Fruit fly (Drosophila melanogaster) whole organism, embryonic: Measurements from ENCODE around the gene lectin-29Ca.

Experiments
- ATbp ChIP-seq: fragments of 200-800 bp; sonication (Bioruptor generic); optimal IDR thresholded peaks from 2 replicates; lab custom pipeline; 2017; ENCODE audit warnings: missing biosample characterization, mild to moderate bottlenecking, missing genetic modification characterization, missing genetic modification reagents
- B-H1 ChIP-seq: fragments of 200-800 bp; sonication (Bioruptor generic); IDR thresholded peaks from 3 replicates; pipeline ENCODE4 v1.3.6; 2022; ENCODE audit warnings: missing biosample characterization, missing genetic modification characterization
- BtbVII ChIP-seq: fragments of 200-800 bp; sonication (Bioruptor generic); optimal IDR thresholded peaks from 3 replicates; lab custom pipeline; 2017; ENCODE audit warnings: missing biosample characterization, mild to moderate bottlenecking, missing genetic modification characterization
- Bteb2 ChIP-seq: fragments of 200-800 bp; sonication (Bioruptor generic); optimal IDR thresholded peaks from 2 replicates; lab custom pipeline; 2016; ENCODE audit warnings: missing biosample characterization, missing genetic modification characterization
- C15 ChIP-seq: fragments of 200-800 bp; sonication (Bioruptor generic); IDR thresholded peaks from 3 replicates; pipeline ENCODE4 v1.3.6; 2022; ENCODE audit warnings: missing biosample characterization, missing genetic modification characterization
- CG1024 ChIP-seq: fragments of 200-800 bp; sonication (Bioruptor generic); IDR thresholded peaks from 2 replicates; pipeline ENCODE4 v1.3.6; 2022; ENCODE audit warnings: missing biosample characterization, missing genetic modification characterization
- CG10321 ChIP-seq: fragments of 200-800 bp; sonication (Bioruptor generic); IDR thresholded peaks from 2 replicates; pipeline ENCODE4 v1.3.6; 2022; ENCODE audit warnings: missing biosample characterization, missing genetic modification characterization
- CG10543 ChIP-seq: fragments of 200-800 bp; sonication (Bioruptor generic); optimal IDR thresholded peaks from 3 replicates; lab custom pipeline; 2017; ENCODE audit warnings: missing biosample characterization, mild to moderate bottlenecking, missing genetic modification characterization, moderate library complexity
- CG11504 ChIP-seq: fragments of 200-800 bp; sonication (Bioruptor generic); optimal IDR thresholded peaks from 3 replicates; lab custom pipeline; 2019; ENCODE audit warnings: missing biosample characterization, mild to moderate bottlenecking, missing genetic modification characterization, moderate library complexity
- CG11695 ChIP-seq: fragments of 200-800 bp; sonication (Bioruptor generic); IDR thresholded peaks from 3 replicates; pipeline ENCODE4 v1.3.6; 2022; ENCODE audit warnings: missing biosample characterization, missing genetic modification characterization
- CG1233 ChIP-seq: fragments of 200-800 bp; sonication (Bioruptor generic); optimal IDR thresholded peaks from 4 replicates; lab custom pipeline; 2018; ENCODE audit warnings: missing biosample characterization, mild to moderate bottlenecking, missing genetic modification characterization
- CG14050 ChIP-seq: fragments of 200-800 bp; sonication (Bioruptor generic); IDR thresholded peaks from 3 replicates; pipeline ENCODE4 v1.3.6; 2022; ENCODE audit warnings: missing biosample characterization, missing genetic modification characterization
- CG14965 ChIP-seq: fragments of 200-800 bp; sonication (Bioruptor generic); optimal IDR thresholded peaks from 2 replicates; lab custom pipeline; 2016; ENCODE audit warnings: missing biosample characterization, missing genetic modification characterization, borderline replicate concordance
- CG1602 ChIP-seq: fragments of 200-800 bp; sonication (Bioruptor generic); optimal IDR thresholded peaks from 3 replicates; lab custom pipeline; 2016; ENCODE audit warnings: missing biosample characterization, missing genetic modification characterization
- CG17802 ChIP-seq: fragments of 200-800 bp; sonication (Bioruptor generic); optimal IDR thresholded peaks from 2 replicates; lab custom pipeline; 2018; ENCODE audit warnings: missing biosample characterization, mild to moderate bottlenecking, missing genetic modification characterization, moderate library complexity
- CG17912 ChIP-seq: fragments of 200-800 bp; sonication (Bioruptor generic); optimal IDR thresholded peaks from 2 replicates; lab custom pipeline; 2018; ENCODE audit warnings: missing biosample characterization, mild to moderate bottlenecking, missing genetic modification characterization
- CG3847 ChIP-seq: fragments of 200-800 bp; sonication (Bioruptor generic); IDR thresholded peaks from 2 replicates; pipeline ENCODE4 v1.3.6; 2022; ENCODE audit warnings: missing biosample characterization, missing genetic modification characterization
- CG6854 ChIP-seq: fragments of 200-800 bp; sonication (Bioruptor generic); optimal IDR thresholded peaks from 3 replicates; lab custom pipeline; 2017; ENCODE audit warnings: missing biosample characterization, mild to moderate bottlenecking, missing genetic modification characterization
- CkIIα-i1 ChIP-seq: fragments of 200-800 bp; sonication (Bioruptor generic); IDR thresholded peaks from 2 replicates; pipeline ENCODE4 v1.3.6; 2022; ENCODE audit warnings: missing biosample characterization, missing genetic modification characterization
- Dad ChIP-seq: fragments of 200-800 bp; sonication (Bioruptor generic); optimal IDR thresholded peaks from 3 replicates; lab custom pipeline; 2016; ENCODE audit warnings: missing biosample characterization, missing genetic modification characterization
- Doc3 ChIP-seq: fragments of 200-800 bp; sonication (Bioruptor generic); IDR thresholded peaks from 3 replicates; pipeline ENCODE4 v1.3.6; 2022; ENCODE audit warnings: missing biosample characterization, missing genetic modification characterization; ENCODE audit not compliant: partially characterized antibody
- Fer2 ChIP-seq: fragments of 200-800 bp; sonication (Bioruptor generic); optimal IDR thresholded peaks from 2 replicates; lab custom pipeline; 2018; ENCODE audit warnings: missing biosample characterization, mild to moderate bottlenecking, missing genetic modification characterization, moderate library complexity
- Kr ChIP-seq: fragments of 200-800 bp; sonication (Bioruptor generic); optimal IDR thresholded peaks from 2 replicates; lab custom pipeline; 2017; ENCODE audit warnings: missing biosample characterization, mild to moderate bottlenecking, missing genetic modification characterization
- Mad ChIP-seq: fragments of 200-800 bp; sonication (Bioruptor generic); optimal IDR thresholded peaks from 2 replicates; lab custom pipeline; 2016; ENCODE audit warnings: missing biosample characterization, missing genetic modification characterization
- Meics ChIP-seq: fragments of 200-800 bp; sonication (Bioruptor generic); optimal IDR thresholded peaks from 2 replicates; lab custom pipeline; 2017; ENCODE audit warnings: missing biosample characterization, mild to moderate bottlenecking, missing genetic modification characterization
- Optix ChIP-seq: fragments of 200-800 bp; sonication (Bioruptor generic); IDR thresholded peaks from 3 replicates; pipeline ENCODE4 v1.3.6; 2022; ENCODE audit warnings: missing biosample characterization, missing genetic modification characterization
- Poxn ChIP-seq: fragments of 200-800 bp; sonication (Bioruptor generic); IDR thresholded peaks from 2 replicates; pipeline ENCODE4 v1.3.6; 2022; ENCODE audit warnings: missing biosample characterization, missing genetic modification characterization
- Rfx ChIP-seq: fragments of 200-800 bp; sonication (Bioruptor generic); IDR thresholded peaks from 2 replicates; pipeline ENCODE4 v1.3.6; 2022; ENCODE audit warnings: missing biosample characterization, missing genetic modification characterization
- Side ChIP-seq: fragments of 200-800 bp; sonication (Bioruptor generic); optimal IDR thresholded peaks from 2 replicates; lab custom pipeline; 2016; ENCODE audit warnings: missing biosample characterization, missing genetic modification characterization
- Vsx1 ChIP-seq: fragments of 200-800 bp; sonication (Bioruptor generic); optimal IDR thresholded peaks from 2 replicates; lab custom pipeline; 2017; ENCODE audit warnings: missing biosample characterization, mild to moderate bottlenecking, missing genetic modification characterization, missing genetic modification reagents
- aop ChIP-seq: fragments of 200-800 bp; sonication (Bioruptor generic); IDR thresholded peaks from 2 replicates; pipeline ENCODE4 v1.3.6; 2022; ENCODE audit warnings: missing biosample characterization, missing genetic modification characterization
- ap ChIP-seq: fragments of 200-800 bp; sonication (Bioruptor generic); IDR thresholded peaks from 2 replicates; pipeline ENCODE4 v1.3.6; 2022; ENCODE audit warnings: missing biosample characterization, missing genetic modification characterization
- ato ChIP-seq: fragments of 200-800 bp; sonication (Bioruptor generic); IDR thresholded peaks from 2 replicates; pipeline ENCODE4 v1.3.6; 2022; ENCODE audit warnings: missing biosample characterization, missing genetic modification characterization; ENCODE audit not compliant: partially characterized antibody
- cad ChIP-seq: fragments of >200 bp; optimal IDR thresholded peaks from 2 replicates; lab custom pipeline; 2017; ENCODE audit warnings: missing biosample characterization, missing genetic modification characterization
- crc ChIP-seq: fragments of 200-800 bp; sonication (Bioruptor generic); optimal IDR thresholded peaks from 2 replicates; lab custom pipeline; 2016; ENCODE audit warnings: missing biosample characterization, missing genetic modification characterization
- cwo ChIP-seq: fragments of 200-800 bp; sonication (Bioruptor generic); optimal IDR thresholded peaks from 3 replicates; lab custom pipeline; 2017; ENCODE audit warnings: missing biosample characterization, missing genetic modification characterization, mild to moderate bottlenecking, moderate library complexity, missing genetic modification reagents
- dm ChIP-seq: fragments of 200-800 bp; sonication (Bioruptor generic); optimal IDR thresholded peaks from 3 replicates; lab custom pipeline; 2016; ENCODE audit warnings: missing biosample characterization, missing genetic modification characterization
- dmrt99B ChIP-seq: fragments of 200-800 bp; sonication (Bioruptor generic); optimal IDR thresholded peaks from 2 replicates; lab custom pipeline; 2018; ENCODE audit warnings: missing biosample characterization, mild to moderate bottlenecking, missing genetic modification characterization, moderate library complexity
- fd102C ChIP-seq: fragments of 200-800 bp; sonication (Bioruptor generic); optimal IDR thresholded peaks from 2 replicates; lab custom pipeline; 2018; ENCODE audit warnings: missing biosample characterization, mild to moderate bottlenecking, missing genetic modification characterization, moderate library complexity
- fd96Cb ChIP-seq: fragments of 200-800 bp; sonication (Bioruptor generic); optimal IDR thresholded peaks from 2 replicates; lab custom pipeline; 2018; ENCODE audit warnings: missing biosample characterization, mild to moderate bottlenecking, missing genetic modification characterization, moderate library complexity
- inv ChIP-seq: fragments of 200-800 bp; sonication (Bioruptor generic); IDR thresholded peaks from 2 replicates; pipeline ENCODE4 v1.3.6; 2022; ENCODE audit warnings: missing biosample characterization, missing genetic modification characterization; ENCODE audit not compliant: partially characterized antibody
- lilli ChIP-seq: fragments of 200-800 bp; sonication (Bioruptor generic); optimal IDR thresholded peaks from 3 replicates; lab custom pipeline; 2016; ENCODE audit warnings: missing biosample characterization, missing genetic modification characterization
- pho ChIP-seq: fragments of 200-800 bp; sonication (Bioruptor generic); optimal IDR thresholded peaks from 2 replicates; lab custom pipeline; 2016; ENCODE audit warnings: missing biosample characterization, missing genetic modification characterization
- row ChIP-seq: fragments of 200-800 bp; sonication (Bioruptor generic); IDR thresholded peaks from 3 replicates; pipeline ENCODE4 v1.3.6; 2022; ENCODE audit warnings: missing biosample characterization, missing genetic modification characterization
- slbo ChIP-seq: fragments of 200-800 bp; sonication (Bioruptor generic); IDR thresholded peaks from 2 replicates; pipeline ENCODE4 v1.3.6; 2022; ENCODE audit warnings: missing biosample characterization, missing genetic modification characterization
- sna ChIP-seq: fragments of 200-800 bp; sonication (Bioruptor generic); IDR thresholded peaks from 2 replicates; pipeline ENCODE4 v1.3.6; 2022; ENCODE audit warnings: missing biosample characterization, missing genetic modification characterization; ENCODE audit not compliant: partially characterized antibody
- sqz ChIP-seq: fragments of 200-800 bp; sonication (Bioruptor generic); optimal IDR thresholded peaks from 3 replicates; lab custom pipeline; 2018; ENCODE audit warnings: missing biosample characterization, mild to moderate bottlenecking, missing genetic modification characterization
- stwl ChIP-seq: fragments of 200-800 bp; sonication (Bioruptor generic); optimal IDR thresholded peaks from 3 replicates; lab custom pipeline; 2018; ENCODE audit warnings: missing biosample characterization, mild to moderate bottlenecking, missing genetic modification characterization, moderate library complexity
- toy ChIP-seq: fragments of 200-800 bp; sonication (Bioruptor generic); IDR thresholded peaks from 2 replicates; pipeline ENCODE4 v1.3.6; 2022; ENCODE audit warnings: missing biosample characterization, missing genetic modification characterization
- ttk ChIP-seq: fragments of 200-800 bp; sonication (Bioruptor generic); IDR thresholded peaks from 2 replicates; pipeline ENCODE4 v2.1.2; 2022; ENCODE audit warnings: missing biosample characterization, missing genetic modification characterization
- tx ChIP-seq: fragments of 200-800 bp; sonication (Bioruptor generic); optimal IDR thresholded peaks from 2 replicates; lab custom pipeline; 2016; ENCODE audit warnings: missing biosample characterization, missing genetic modification characterization

lectin-29Ca gene

DNA sequence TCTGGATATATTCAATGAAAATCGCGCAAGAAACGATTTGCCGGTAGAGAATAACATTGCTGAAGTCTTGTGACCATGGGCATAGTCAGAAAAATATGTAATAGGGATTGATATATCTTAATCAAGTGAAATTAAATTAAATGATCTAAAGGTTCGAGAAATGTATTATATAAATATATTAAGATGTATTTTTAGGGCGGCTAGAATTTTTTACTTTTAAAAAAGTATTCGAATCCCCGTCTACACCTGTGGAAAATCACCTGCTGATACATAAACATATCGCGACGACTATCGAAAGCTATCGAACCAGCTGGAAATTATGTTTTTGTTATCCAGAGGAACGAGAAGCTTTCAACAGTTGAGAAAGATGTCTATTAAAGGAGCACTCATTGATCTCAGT, 17.4 kb downstream of the lectin-29Ca start, which contains the start of the genes CG13390 and CG17294 (continued):
- peak; percentile 100 for TF ChIP-seq CG6854
- peak; percentile 97 for TF ChIP-seq aop (GFP tag; lab: Robert Waterston, UW)
- peak; percentile 89 for TF ChIP-seq tx (GFP tag; lab: Kevin White, UChicago)
- peak; percentile 99 for TF ChIP-seq cwo (GFP tag; lab: Kevin White, UChicago)
- peak; percentile 99 for TF ChIP-seq CG17912 (GFP tag; lab: Kevin White, UChicago)
- peak; percentile 100 for TF ChIP-seq CG3847 (GFP tag; lab: Robert Waterston, UW)
- peak; percentile 91 for TF ChIP-seq Dad (GFP tag; lab: Kevin White, UChicago)
- peak; percentile 99 for TF ChIP-seq CG1602 (GFP tag; lab: Kevin White, UChicago)
- peak; percentile 98 for TF ChIP-seq Bteb2 (GFP tag; lab: Kevin White, UChicago)
- TF ChIP-seq toy = peak; percentile 99
- peak; percentile 98 for TF ChIP-seq ATbp (GFP tag; lab: Kevin White, UChicago)
- TF ChIP-seq CG10321 = peak; percentile 90
- peak; percentile 90 for TF ChIP-seq crc (GFP tag; lab: Kevin White, UChicago)
- peak; percentile 100 for TF ChIP-seq dmrt99B (tag; lab: Kevin White, UChicago)
- peak; percentile 100 for TF ChIP-seq slbo (GFP tag; lab: Robert Waterston, UW)
- peak; percentile 99 for TF ChIP-seq lilli (GFP tag; lab: Kevin White, UChicago)
- TF ChIP-seq Optix = peak; percentile 96
- TF ChIP-seq dm (GFP tag; lab: Kevin White, UChicago) = peak; percentile 87
- TF ChIP-seq CG17802 = peak; percentile 93
- peak; percentile 100 for TF ChIP-seq Rfx (GFP tag; lab: Robert Waterston, UW)
- 0 out of 2 replicates have a peak, but pooled peaks have one; percentile 40 for TF ChIP-seq ato (GFP tag; lab: Robert Waterston, UW)
- peak; percentile 99 for TF ChIP-seq Poxn (GFP tag; lab: Robert Waterston, UW)
- TF ChIP-seq CG14050 (GFP tag; lab: Robert Waterston, UW) = peak; percentile 99
- peak; percentile 95 for TF ChIP-seq pho (GFP tag; lab: Kevin White, UChicago)
- peak; percentile 99 for TF ChIP-seq B-H1 (GFP tag; lab: Robert Waterston, UW)
- TF ChIP-seq sna = peak; percentile 83
- peak; percentile 100 for TF ChIP-seq fd96Cb (tag; lab: Kevin White, UChicago)
- TF ChIP-seq CG1233 (GFP tag; lab: Kevin White, UChicago) = peak; percentile 99
- peak; percentile 100 for TF ChIP-seq CG11695 (GFP tag; lab: Robert Waterston, UW)
- peak; percentile 74 for TF ChIP-seq Kr
- TF ChIP-seq CG11504 = peak; percentile 98
- TF ChIP-seq row (GFP tag; lab: Robert Waterston, UW) = peak; percentile 100
- peak; percentile 97 for TF ChIP-seq CG1024 (GFP tag; lab: Robert Waterston, UW)
- TF ChIP-seq stwl = peak; percentile 87
- peak; percentile 71; the same call in 1 of the 2 replicates for TF ChIP-seq inv (GFP tag; lab: Robert Waterston, UW)
- TF ChIP-seq sqz (GFP tag; lab: Kevin White, UChicago) = peak; percentile 99
- peak; percentile 98 for TF ChIP-seq CG10543 (GFP tag; lab: Kevin White, UChicago)
- peak; percentile 93 for TF ChIP-seq Side (GFP tag; lab: Kevin White, UChicago)
- peak; percentile 99 for TF ChIP-seq ttk (GFP tag; lab: Robert Waterston, UW)
- TF ChIP-seq Doc3 = peak; percentile 75
- no peak for TF ChIP-seq cad
- peak; percentile 99 for TF ChIP-seq C15
- peak; percentile 100 for TF ChIP-seq BtbVII (GFP tag; lab: Kevin White, UChicago)
- TF ChIP-seq Mad (GFP tag; lab: Kevin White, UChicago) = peak; percentile 96
- TF ChIP-seq Vsx1 (GFP tag; lab: Kevin White, UChicago) = peak; percentile 98
- peak; percentile 37 for TF ChIP-seq CG14965 (GFP tag; lab: Kevin White, UChicago)
- TF ChIP-seq CkIIα-i1 (GFP tag; lab: Robert Waterston, UW) = peak; percentile 98
- peak; percentile 89 for TF ChIP-seq fd102C (GFP tag; lab: Kevin White, UChicago)
- peak; percentile 100 for TF ChIP-seq Fer2 (tag; lab: Kevin White, UChicago)
- peak; percentile 99 for TF ChIP-seq ap (GFP tag; lab: Robert Waterston, UW)
- peak; percentile 100 for TF ChIP-seq Meics
